Worm (Caenorhabditis elegans): ENCODE results near the gene Y38H8A.12.

Y38H8A.12 gene

ce11 chrIV:13483596-13483995, 22.8 kb upstream of the Y38H8A.12 start:
- TF ChIP-seq efl-1 (optimal IDR thresholded peaks at IDR 0.05) = no peak
- peak in 1 of 2 experiments; percentile 63 for TF ChIP-seq efl-1 (GFP tag; optimal IDR thresholded peaks at IDR 0.05 in 1 of 2)
- no peak for TF ChIP-seq nhr-47 (tag; optimal IDR thresholded peaks at IDR 0.05)

- no peak for TF ChIP-seq skn-1 (tag; optimal IDR thresholded peaks at IDR 0.05)
- no peak for TF ChIP-seq ceh-88 (GFP tag; IDR thresholded peaks at IDR 0.05)
- no peak for TF ChIP-seq nhr-12 (tag; optimal IDR thresholded peaks at IDR 0.05)
- no peak for TF ChIP-seq mab-9 (GFP tag; IDR thresholded peaks at IDR 0.05)
- TF ChIP-seq C16A3.4 (tag; optimal IDR thresholded peaks at IDR 0.05) = no peak
- no peak for TF ChIP-seq ztf-11 (tag; optimal IDR thresholded peaks at IDR 0.05)
- no peak for TF ChIP-seq zip-4 (GFP tag; optimal IDR thresholded peaks at IDR 0.05)
- no peak for TF ChIP-seq egl-27 (tag; optimal IDR thresholded peaks at IDR 0.05)
- TF ChIP-seq hpl-2 (GFP tag; optimal IDR thresholded peaks at IDR 0.05) = no peak
- no peak for TF ChIP-seq unc-98 (GFP tag; IDR thresholded peaks at IDR 0.05)
Measured at ce11 chrIV:13482469-13482868, 21.7 kb upstream of the Y38H8A.12 start, which contains the start of gene Y38H8A.1. TSS of gene Y38H8A.1 (plus strand) at chrIV:13482769.

ce11 chrIV:13474132-13474531, 13.4 kb upstream of the Y38H8A.12 start, which contains the start of gene Y38H8A.2:
TSS of gene Y38H8A.2 (plus strand) at chrIV:13474432.
- no peak for TF ChIP-seq nhr-84 (tag; optimal IDR thresholded peaks at IDR 0.05)
- TF ChIP-seq lin-35 (GFP tag; optimal IDR thresholded peaks at IDR 0.05) = no peak
- no peak for TF ChIP-seq tlp-1 (tag; optimal IDR thresholded peaks at IDR 0.05)
- TF ChIP-seq ets-5 (GFP tag; IDR thresholded peaks at IDR 0.05) = no peak
- TF ChIP-seq lir-3 (tag; optimal IDR thresholded peaks at IDR 0.05; ENCODE audit: poor library complexity) = no peak
- TF ChIP-seq ceh-63 (GFP tag; optimal IDR thresholded peaks at IDR 0.05) = no peak
- no peak for TF ChIP-seq unc-130 (tag; optimal IDR thresholded peaks at IDR 0.05)
- no peak for TF ChIP-seq sup-37 (GFP tag; optimal IDR thresholded peaks at IDR 0.05)

ce11 chrIV:13472011-13472410, 11.2 kb upstream of the Y38H8A.12 start, which contains the start of the genes ttbk-8.1 and Y38H8A.4:
TSS of gene ttbk-8.1 (plus strand) at chrIV:13472311.
TSS of gene Y38H8A.4 (minus strand) at chrIV:13472376.
- no peak for TF ChIP-seq nhr-77 (tag; optimal IDR thresholded peaks at IDR 0.05)
- no peak for TF ChIP-seq unc-86 (tag; optimal IDR thresholded peaks at IDR 0.05)
- TF ChIP-seq xbp-1 (tag; optimal IDR thresholded peaks at IDR 0.05) = no peak
- no peak for TF ChIP-seq ztf-11 (tag; optimal IDR thresholded peaks at IDR 0.05)
- no peak for TF ChIP-seq sptf-1 (tag; optimal IDR thresholded peaks at IDR 0.05)
- no peak for TF ChIP-seq unc-98 (GFP tag; IDR thresholded peaks at IDR 0.05)
- no peak for TF ChIP-seq sox-4 (tag; optimal IDR thresholded peaks at IDR 0.05)
- TF ChIP-seq ceh-8 (GFP tag; optimal IDR thresholded peaks at IDR 0.05) = no peak
- TF ChIP-seq nhr-12 (tag; optimal IDR thresholded peaks at IDR 0.05) = no peak

ce11 chrIV:13465797-13466196, 5.0 kb upstream of the Y38H8A.12 start, which contains the start of gene fezf-1:
TSS of gene fezf-1 (plus strand) at chrIV:13466097.
- TF ChIP-seq nhr-20 (tag; optimal IDR thresholded peaks at IDR 0.05) (no peak), unc-86 (tag; optimal IDR thresholded peaks at IDR 0.05) (no peak), sox-4 (tag; optimal IDR thresholded peaks at IDR 0.05) (no peak), grh-1 (GFP tag; IDR thresholded peaks at IDR 0.05) (no peak)

ce11 chrIV:13458237-13458636, 2.5 kb downstream of the Y38H8A.12 start:
- TF ChIP-seq nhr-77 (tag; optimal IDR thresholded peaks at IDR 0.05) = no peak
- no peak for TF ChIP-seq sptf-1 (tag; optimal IDR thresholded peaks at IDR 0.05)
- no peak for TF ChIP-seq dsc-1 (tag; optimal IDR thresholded peaks at IDR 0.05)
- no peak for TF ChIP-seq hlh-17 (GFP tag; optimal IDR thresholded peaks at IDR 0.05; ENCODE audit: borderline replicate concordance)
- no peak for TF ChIP-seq ztf-4 (tag; optimal IDR thresholded peaks at IDR 0.05)
- no peak for TF ChIP-seq swsn-7 (tag; optimal IDR thresholded peaks at IDR 0.05)
- no peak for TF ChIP-seq egl-13 (tag; optimal IDR thresholded peaks at IDR 0.05)
- TF ChIP-seq rnt-1 (tag; optimal IDR thresholded peaks at IDR 0.05) = no peak
- TF ChIP-seq lin-39 (tag; optimal IDR thresholded peaks at IDR 0.05) = no peak
- TF ChIP-seq pax-3 (tag; optimal IDR thresholded peaks at IDR 0.05) = no peak
- TF ChIP-seq lin-15B (tag; optimal IDR thresholded peaks at IDR 0.05) = no peak
- no peak for TF ChIP-seq fkh-4 (tag; optimal IDR thresholded peaks at IDR 0.05; ENCODE audit: borderline replicate concordance)
